Fruit fly (Drosophila melanogaster): ENCODE data around the gene eEF2.

- TF ChIP-seq zfh2 (GFP tag; optimal IDR thresholded peaks at IDR 0.05) (no peak), C15 (GFP tag; IDR thresholded peaks at IDR 0.05) (no peak), br (optimal IDR thresholded peaks at IDR 0.05) (no peak), otp (GFP tag; IDR thresholded peaks at IDR 0.05) (no peak), lilli (GFP tag; optimal IDR thresholded peaks at IDR 0.05) (no peak), ci (GFP tag; IDR thresholded peaks at IDR 0.05) (no peak), PHDP (tag; optimal IDR thresholded peaks at IDR 0.05) (no peak), chn (GFP tag; optimal IDR thresholded peaks at IDR 0.05) (no peak), Fer1 (GFP tag; optimal IDR thresholded peaks at IDR 0.05) (no peak), Dip3 (GFP tag; optimal IDR thresholded peaks at IDR 0.05) (no peak), CG12104 (GFP tag; optimal IDR thresholded peaks at IDR 0.05) (no peak), eyg (GFP tag; optimal IDR thresholded peaks at IDR 0.05) (no peak), CG9609 (GFP tag; optimal IDR thresholded peaks at IDR 0.05) (no peak), CG1602 (GFP tag; optimal IDR thresholded peaks at IDR 0.05) (no peak)
These were observed 44.1 kb upstream of the eEF2 start for dm6 chr2L:21726097-21726496.

Data from whole organism, embryonic.